Worm (Caenorhabditis elegans): ENCODE measurements around the gene F32D1.8.

Gene F32D1.8

ce11 chrV:4410643-4411042 is 33.1 kb upstream of the F32D1.8 start, which contains the start of gene Y47D7A.3:
Gene Y47D7A.3 (plus strand): TSS chrV:4410943.
- TF ChIP-seq Y5F2A.4 (GFP tag; optimal IDR thresholded peaks at IDR 0.05) (no peak), nhr-10 (tag; optimal IDR thresholded peaks at IDR 0.05) (no peak), cey-2 (tag; optimal IDR thresholded peaks at IDR 0.05; ENCODE audit: borderline replicate concordance, insufficient read depth) (no peak), zfp-3 (GFP tag; conservative IDR thresholded peaks at IDR 0.05) (no peak), nhr-237 (tag; optimal IDR thresholded peaks at IDR 0.05) (no peak), set-16 (GFP tag; IDR thresholded peaks at IDR 0.05) (no peak), aly-2 (tag; optimal IDR thresholded peaks at IDR 0.05) (no peak)

- TF ChIP-seq nhr-11 (tag; optimal IDR thresholded peaks at IDR 0.05), result no peak
- TF ChIP-seq aha-1 (tag), result peak; percentile 9
Observed at ce11 chrV:4407519-4407918, 30.0 kb upstream of the F32D1.8 start, which contains the start of gene nhr-118. Gene nhr-118 (plus strand): TSS chrV:4407819.

ce11 chrV:4401865-4402264 is 24.3 kb upstream of the F32D1.8 start, which contains the start of gene F13A2.5:
Gene F13A2.5 (minus strand): TSS chrV:4401965.
- peak; percentile 1 for TF ChIP-seq aha-1 (tag)
- TF ChIP-seq spr-1 (tag; optimal IDR thresholded peaks at IDR 0.05), result no peak

- TF ChIP-seq lsy-2 (tag; optimal IDR thresholded peaks at IDR 0.05) (no peak), unc-39 (tag; optimal IDR thresholded peaks at IDR 0.05) (no peak), aly-2 (tag; optimal IDR thresholded peaks at IDR 0.05) (no peak), nhr-237 (tag; optimal IDR thresholded peaks at IDR 0.05) (no peak), gei-8 (GFP tag; optimal IDR thresholded peaks at IDR 0.05) (no peak), snpc-4 (tag; optimal IDR thresholded peaks at IDR 0.05) (no peak), pqm-1 (tag; optimal IDR thresholded peaks at IDR 0.05) (no peak), rbr-2 (tag; optimal IDR thresholded peaks at IDR 0.05) (no peak), dmd-9 (GFP tag; IDR thresholded peaks at IDR 0.05) (no peak)
Observed at ce11 chrV:4400118-4400517, 22.6 kb upstream of the F32D1.8 start, which contains the start of gene F13A2.4. Gene F13A2.4 (minus strand): TSS chrV:4400218.

- TF ChIP-seq nhr-25 (tag; optimal IDR thresholded peaks at IDR 0.05; ENCODE audit: borderline replicate concordance, insufficient read depth) (no peak), ces-1 (GFP tag; optimal IDR thresholded peaks at IDR 0.05) (no peak), set-16 (GFP tag; IDR thresholded peaks at IDR 0.05) (peak; percentile 61; the same call in 1 of the 2 replicates)
Observed at ce11 chrV:4398884-4399283, 21.4 kb upstream of the F32D1.8 start.

ce11 chrV:4398127-4398526 is 20.6 kb upstream of the F32D1.8 start:
- TF ChIP-seq aha-1 (tag) (peak; percentile 93), set-16 (GFP tag; IDR thresholded peaks at IDR 0.05) (no peak)

- TF ChIP-seq hlh-11 (tag; optimal IDR thresholded peaks at IDR 0.05), result no peak
- no peak for TF ChIP-seq madf-5 (GFP tag; IDR thresholded peaks at IDR 0.05)
- no peak for TF ChIP-seq vab-7 (GFP tag; IDR thresholded peaks at IDR 0.05)
- no peak for TF ChIP-seq lim-7 (GFP tag; IDR thresholded peaks at IDR 0.05)
- TF ChIP-seq lin-29 (GFP tag; IDR thresholded peaks at IDR 0.05), result no peak
- no peak for TF ChIP-seq skn-1 (tag; optimal IDR thresholded peaks at IDR 0.05)
- TF ChIP-seq Y5F2A.4 (GFP tag; optimal IDR thresholded peaks at IDR 0.05), result no peak
- no peak for TF ChIP-seq sdz-12 (GFP tag; optimal IDR thresholded peaks at IDR 0.05)
- no peak for TF ChIP-seq nhr-11 (tag; optimal IDR thresholded peaks at IDR 0.05)
- TF ChIP-seq set-16 (GFP tag; IDR thresholded peaks at IDR 0.05), result no peak
- no peak for TF ChIP-seq spr-3 (GFP tag; optimal IDR thresholded peaks at IDR 0.05)
- TF ChIP-seq Y75B8A.6 (GFP tag; IDR thresholded peaks at IDR 0.05), result no peak
- TF ChIP-seq unc-62 (GFP tag; optimal IDR thresholded peaks at IDR 0.05 in 1 of 2), result no peak
- no peak for TF ChIP-seq unc-62 (tag; optimal IDR thresholded peaks at IDR 0.05)
- no peak for TF ChIP-seq lin-1 (GFP tag; IDR thresholded peaks at IDR 0.05)
- no peak for TF ChIP-seq mxl-3 (GFP tag; optimal IDR thresholded peaks at IDR 0.05)
- no peak for TF ChIP-seq mes-2 (tag; optimal IDR thresholded peaks at IDR 0.05; ENCODE audit: poor library complexity, severe bottlenecking)
- no peak for TF ChIP-seq dmd-9 (GFP tag; IDR thresholded peaks at IDR 0.05)
Observed at ce11 chrV:4396257-4396656, 18.7 kb upstream of the F32D1.8 start, which contains the start of gene F13A2.3. Gene F13A2.3 (minus strand): TSS chrV:4396357.

All from whole organism, L4 larva.